Worm (Caenorhabditis elegans): ENCODE results near the gene srsx-2.
"Not testable (repeated sequence)": the region's sequence is repeated elsewhere in the genome, so short reads cannot be mapped to it uniquely, and the experiment has no call there.

DNA sequence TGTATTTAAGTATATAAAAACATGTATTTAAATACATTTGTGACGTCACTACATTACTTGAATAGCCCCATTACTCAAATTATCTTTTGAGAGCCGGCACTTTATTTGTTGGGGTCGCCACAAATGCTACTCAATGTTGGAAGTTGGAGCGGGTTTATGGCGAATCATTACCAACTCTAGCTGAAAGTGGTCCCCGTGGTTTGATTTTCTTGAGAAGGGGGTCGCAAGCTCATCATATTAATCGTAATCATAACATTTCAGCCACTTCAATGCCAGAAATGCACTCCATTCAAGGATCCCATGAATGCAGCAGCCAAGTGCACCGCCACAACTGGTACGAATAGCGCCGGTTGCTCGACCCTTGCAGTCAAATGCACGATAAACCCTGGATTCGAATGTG is 26.1 kb upstream of the srsx-2 start, which contains the start of gene F20E11.7:
- not testable (repeated sequence) for TF ChIP-seq nhr-237, nhr-11, pqm-1, nhr-77, ztf-4 (tag; optimal IDR thresholded peaks at IDR 0.05)
